Worm (Caenorhabditis elegans): ENCODE measurements around the gene srg-13.

Gene srg-13

DNA sequence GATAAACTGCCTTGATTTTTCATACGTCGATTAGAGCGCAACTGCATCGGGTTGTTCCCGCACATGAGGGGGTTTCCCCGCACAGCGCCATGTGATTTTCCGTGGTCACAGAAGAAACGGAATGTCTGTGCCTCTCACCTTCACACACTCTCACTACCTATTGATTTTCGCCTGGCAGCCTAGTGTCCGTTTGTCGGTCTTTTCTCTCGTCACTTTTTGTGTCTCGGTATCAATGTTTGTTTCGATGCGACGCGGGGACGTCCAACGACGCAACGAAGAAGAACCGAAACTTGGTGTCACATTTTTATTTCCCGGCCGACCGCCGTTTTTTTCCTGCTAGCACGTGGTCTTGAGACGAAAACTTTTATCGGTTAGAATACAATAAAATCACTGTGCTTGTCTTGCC lies 22.7 kb upstream of the srg-13 start (continued):
- peak; percentile 99 for TF ChIP-seq dmd-6 (GFP tag; IDR thresholded peaks at IDR 0.05)
- peak; percentile 84 to 89 for TF ChIP-seq lsy-2 (tag; optimal IDR thresholded peaks at IDR 0.05)
- TF ChIP-seq Y105C5A.15 (GFP tag; IDR thresholded peaks at IDR 0.05), result peak; percentile 76; the same call in 1 of the 2 replicates

DNA sequence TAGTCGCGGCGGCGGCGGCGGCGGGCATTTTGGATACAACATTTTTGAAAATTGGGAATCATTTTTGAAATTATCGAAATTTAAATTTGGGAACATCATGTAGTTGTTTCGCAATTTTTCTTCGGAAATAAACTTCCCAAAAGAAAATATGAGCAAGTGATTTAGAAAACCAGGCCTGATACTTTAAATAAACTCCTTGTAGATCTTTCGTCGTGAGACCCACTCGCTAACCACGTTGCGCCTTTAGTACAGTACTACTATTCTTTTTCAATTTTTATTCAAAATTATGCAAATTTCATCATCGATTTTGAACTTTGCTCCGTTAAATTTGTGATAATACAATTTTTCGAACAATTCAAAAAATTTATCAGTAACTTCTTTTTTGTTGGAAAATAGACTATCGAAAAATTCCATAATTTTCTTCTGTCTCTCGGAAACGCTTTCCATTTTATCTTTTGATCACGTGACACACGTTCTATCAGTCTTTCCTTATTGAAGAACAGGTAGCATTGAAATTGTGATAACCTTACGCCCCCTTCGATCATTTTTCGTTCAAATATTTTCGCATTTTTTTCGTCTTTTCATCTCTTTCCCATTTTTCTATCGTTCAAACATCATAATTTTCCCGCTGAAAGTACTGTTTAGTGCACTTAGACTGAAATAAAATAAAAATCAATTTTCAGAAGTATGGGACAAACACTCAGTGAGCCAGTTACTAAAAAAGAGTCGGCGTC lies 22.1 kb upstream of the srg-13 start, which contains the start of gene ppm-2:
TSS of gene ppm-2 (plus strand) at position 684 of the 734 bp plus-strand sequence.
- peak in 1 of 2 experiments; percentile 10 for TF ChIP-seq mdl-1 (tag; optimal IDR thresholded peaks at IDR 0.05)
- peak; percentile 13 for TF ChIP-seq mep-1 (tag; optimal IDR thresholded peaks at IDR 0.05)
- TF ChIP-seq madf-9 (GFP tag; conservative IDR thresholded peaks at IDR 0.05), result 0 out of 2 replicates have a peak, but pooled peaks have one; percentile 14
- 0 out of 2 replicates have a peak, but pooled peaks have one; percentile 38 for TF ChIP-seq lin-1 (GFP tag; IDR thresholded peaks at IDR 0.05)
- peak; percentile 22; the same call in 1 of the 2 replicates for TF ChIP-seq lin-38 (GFP tag; IDR thresholded peaks at IDR 0.05)
- no peak for TF ChIP-seq ctbp-1 (GFP tag; IDR thresholded peaks at IDR 0.05)
- no peak for TF ChIP-seq pqm-1 (tag; optimal IDR thresholded peaks at IDR 0.05)
- TF ChIP-seq R02D3.7 (tag; optimal IDR thresholded peaks at IDR 0.05), result no peak
- peak; percentile 46; the same call in 1 of the 2 replicates for TF ChIP-seq snpc-1.2 (GFP tag; IDR thresholded peaks at IDR 0.05)
- 0 out of 2 replicates have a peak, but pooled peaks have one; percentile 9 for TF ChIP-seq tra-1 (GFP tag; IDR thresholded peaks at IDR 0.05)
- peak in 1 of 2 experiments; percentile 47 for TF ChIP-seq lsy-2 (tag; optimal IDR thresholded peaks at IDR 0.05)
- peak; percentile 73 for TF ChIP-seq hlh-30 (tag; optimal IDR thresholded peaks at IDR 0.05; ENCODE audit: insufficient read depth)
- TF ChIP-seq ceh-28 (tag; optimal IDR thresholded peaks at IDR 0.05), result no peak
- TF ChIP-seq zfp-3 (GFP tag; conservative IDR thresholded peaks at IDR 0.05), result 0 out of 2 replicates have a peak, but pooled peaks have one; percentile 45
- TF ChIP-seq set-16 (GFP tag; IDR thresholded peaks at IDR 0.05), result no peak
- no peak for TF ChIP-seq hmg-1.1 (GFP tag; IDR thresholded peaks at IDR 0.05)
- TF ChIP-seq T26A8.4 (GFP tag; IDR thresholded peaks at IDR 0.05), result no peak
- no peak for TF ChIP-seq skn-1 (tag; optimal IDR thresholded peaks at IDR 0.05)
- TF ChIP-seq hlh-11 (tag; optimal IDR thresholded peaks at IDR 0.05), result peak; percentile 24
- TF ChIP-seq unc-130 (GFP tag; optimal IDR thresholded peaks at IDR 0.05), result peak; percentile 27
- TF ChIP-seq ceh-44 (GFP tag; IDR thresholded peaks at IDR 0.05), result no peak
- TF ChIP-seq daf-16 (GFP tag; optimal IDR thresholded peaks at IDR 0.05), result no peak
- TF ChIP-seq daf-16 (tag; optimal IDR thresholded peaks at IDR 0.05), result peak; percentile 43
- TF ChIP-seq nhr-77 (tag; optimal IDR thresholded peaks at IDR 0.05), result peak; percentile 14
- 0 out of 2 replicates have a peak, but pooled peaks have one; percentile 4 for TF ChIP-seq dmd-9 (GFP tag; IDR thresholded peaks at IDR 0.05)
- no peak for TF ChIP-seq nhr-48 (tag; optimal IDR thresholded peaks at IDR 0.05)
- TF ChIP-seq nhr-28 (tag; optimal IDR thresholded peaks at IDR 0.05), result peak; percentile 63
- peak; percentile 55 for TF ChIP-seq dve-1 (tag; optimal IDR thresholded peaks at IDR 0.05; ENCODE audit: insufficient read depth)
- peak; percentile 77 for TF ChIP-seq dmd-6 (GFP tag; IDR thresholded peaks at IDR 0.05)
- no peak for TF ChIP-seq sdz-12 (GFP tag; optimal IDR thresholded peaks at IDR 0.05)

DNA sequence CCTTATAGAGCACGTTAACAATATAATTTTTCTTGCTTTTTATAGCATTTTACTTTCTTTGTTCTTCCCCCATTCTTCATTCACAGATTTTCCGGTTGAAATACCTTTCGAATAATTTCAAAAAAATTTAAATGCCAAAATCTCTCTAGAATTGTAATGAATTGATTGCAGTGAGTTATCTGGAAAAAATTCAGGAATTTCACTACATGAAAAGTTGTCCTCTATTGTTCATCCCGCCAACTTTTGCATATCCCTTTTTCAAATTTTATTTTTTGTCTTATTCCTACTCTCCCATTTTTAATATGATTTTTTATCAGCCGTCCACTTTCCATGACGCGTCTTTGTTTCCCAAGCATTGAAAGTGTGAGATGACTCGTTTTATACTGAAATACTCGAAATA lies 18.7 kb upstream of the srg-13 start:
- TF ChIP-seq lin-38 (GFP tag; IDR thresholded peaks at IDR 0.05), result no peak
- peak; percentile 41 for TF ChIP-seq mep-1 (tag; optimal IDR thresholded peaks at IDR 0.05)
- TF ChIP-seq nhr-111 (GFP tag; optimal IDR thresholded peaks at IDR 0.05), result peak; percentile 35
- peak in 1 of 2 experiments; percentile 6; a peak in 1 of 4 replicates for TF ChIP-seq madf-5 (GFP tag; IDR thresholded peaks at IDR 0.05)
- TF ChIP-seq unc-62 (GFP tag; optimal IDR thresholded peaks at IDR 0.05 in 1 of 2), result peak in 1 of 2 experiments; percentile 50
- TF ChIP-seq unc-62 (tag; optimal IDR thresholded peaks at IDR 0.05), result no peak
- no peak for TF ChIP-seq daf-19 (GFP tag; conservative IDR thresholded peaks at IDR 0.05)
- TF ChIP-seq ceh-82 (tag; optimal IDR thresholded peaks at IDR 0.05), result no peak
- TF ChIP-seq dve-1 (tag; optimal IDR thresholded peaks at IDR 0.05; ENCODE audit: insufficient read depth), result no peak
- no peak for TF ChIP-seq aly-2 (tag; optimal IDR thresholded peaks at IDR 0.05)
- TF ChIP-seq mes-2 (tag; optimal IDR thresholded peaks at IDR 0.05; ENCODE audit: poor library complexity, severe bottlenecking), result peak; percentile 17
- no peak for TF ChIP-seq ama-1 (optimal IDR thresholded peaks at IDR 0.05)
- TF ChIP-seq F44E2.7 (GFP tag; IDR thresholded peaks at IDR 0.05), result no peak
- TF ChIP-seq lin-29 (GFP tag; IDR thresholded peaks at IDR 0.05), result no peak

Measured in whole organism, L4 larva.